Fruit fly (Drosophila melanogaster): Measurements from ENCODE around the gene CG1105.

DNA sequence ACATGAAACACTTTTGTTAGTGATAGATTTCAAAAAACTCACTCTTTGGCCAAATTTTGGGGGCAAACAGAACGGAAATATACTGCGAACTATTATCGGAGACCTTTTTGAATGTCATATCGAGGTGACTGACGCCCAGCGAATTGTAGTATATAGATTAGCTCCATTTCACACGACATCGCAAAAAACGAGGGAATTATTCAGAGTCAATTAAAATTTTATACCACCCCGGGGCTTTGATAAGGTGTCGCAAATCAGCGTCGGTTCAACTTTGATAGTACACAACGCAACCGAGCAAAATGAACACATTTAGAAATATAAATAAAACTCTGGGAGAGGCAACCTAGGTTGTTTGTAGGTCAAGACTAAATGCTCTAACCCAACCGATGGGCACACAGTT, 8.9 kb downstream of the CG1105 start:
- TF ChIP-seq insv (optimal IDR thresholded peaks at IDR 0.05) (no peak), h (optimal IDR thresholded peaks at IDR 0.05) (no peak), ttk (optimal IDR thresholded peaks at IDR 0.05) (no peak), Myc (optimal IDR thresholded peaks at IDR 0.05) (no peak), Sin3A (optimal IDR thresholded peaks at IDR 0.05) (no peak)

Data from Kc167 (cell line).